Fruit fly (Drosophila melanogaster) whole organism, embryonic: Measurements from ENCODE around the gene Cht5.
A peak's percentile ranks its signal among the peaks of the same experiment; 100 is the strongest.

Source experiments
- Ada2b ChIP-seq: fragments of 200-800 bp; sonication (Bioruptor generic); IDR thresholded peaks from 2 replicates; pipeline ENCODE4 v1.3.6; 2022; ENCODE audit warnings: missing biosample characterization, missing genetic modification characterization
- Atf6 ChIP-seq: fragments of 200-800 bp; sonication (Bioruptor generic); IDR thresholded peaks from 2 replicates; pipeline ENCODE4 v1.3.6; 2022; ENCODE audit warnings: missing biosample characterization, missing genetic modification characterization
- C15 ChIP-seq: fragments of 200-800 bp; sonication (Bioruptor generic); IDR thresholded peaks from 3 replicates; pipeline ENCODE4 v1.3.6; 2022; ENCODE audit warnings: missing biosample characterization, missing genetic modification characterization
- CG11560 ChIP-seq: fragments of 200-800 bp; sonication (Bioruptor generic); IDR thresholded peaks from 3 replicates; pipeline ENCODE4 v1.3.6; 2022; ENCODE audit warnings: missing biosample characterization, missing genetic modification characterization
- CG13296 ChIP-seq: fragments of 200-800 bp; sonication (Bioruptor generic); optimal IDR thresholded peaks from 3 replicates; lab custom pipeline; 2018; ENCODE audit warnings: missing biosample characterization, mild to moderate bottlenecking, missing genetic modification characterization
- CG13624 ChIP-seq: fragments of 200-800 bp; sonication (Bioruptor generic); optimal IDR thresholded peaks from 2 replicates; lab custom pipeline; 2016; ENCODE audit warnings: missing biosample characterization, missing genetic modification characterization
- CG16779 ChIP-seq: fragments of 200-800 bp; sonication (Bioruptor generic); IDR thresholded peaks from 2 replicates; pipeline ENCODE4 v1.3.6; 2022; ENCODE audit warnings: missing biosample characterization, missing genetic modification characterization
- CG17328 ChIP-seq: fragments of 200-800 bp; sonication (Bioruptor generic); IDR thresholded peaks from 2 replicates; pipeline ENCODE4 v1.3.6; 2022; ENCODE audit warnings: missing biosample characterization, missing genetic modification characterization
- CG2116 ChIP-seq: fragments of 200-800 bp; sonication (Bioruptor generic); optimal IDR thresholded peaks from 3 replicates; lab custom pipeline; 2018; ENCODE audit warnings: missing biosample characterization, mild to moderate bottlenecking, missing genetic modification characterization
- CG2875 ChIP-seq: fragments of 200-800 bp; sonication (Bioruptor generic); optimal IDR thresholded peaks from 2 replicates; lab custom pipeline; 2017; ENCODE audit warnings: missing biosample characterization, mild to moderate bottlenecking, missing genetic modification characterization, missing genetic modification reagents
- CG31224 ChIP-seq: fragments of 200-800 bp; sonication (Bioruptor generic); IDR thresholded peaks from 2 replicates; pipeline ENCODE4 v1.3.6; 2022; ENCODE audit warnings: missing biosample characterization, missing genetic modification characterization
- CG3163 ChIP-seq: fragments of 200-800 bp; sonication (Bioruptor generic); optimal IDR thresholded peaks from 3 replicates; lab custom pipeline; 2016; ENCODE audit warnings: missing biosample characterization, missing genetic modification characterization
- CG32532 ChIP-seq: fragments of 200-800 bp; sonication (Bioruptor generic); IDR thresholded peaks from 2 replicates; pipeline ENCODE4 v1.3.6; 2022; ENCODE audit warnings: missing biosample characterization, missing genetic modification characterization
- CG34224 ChIP-seq: fragments of 200-800 bp; sonication (Bioruptor generic); IDR thresholded peaks from 3 replicates; pipeline ENCODE4 v1.3.6; 2022; ENCODE audit warnings: missing biosample characterization, missing genetic modification characterization; ENCODE audit not compliant: partially characterized antibody
- CG4282 ChIP-seq: fragments of 200-800 bp; sonication (Bioruptor generic); optimal IDR thresholded peaks from 2 replicates; lab custom pipeline; 2016; ENCODE audit warnings: missing biosample characterization, missing genetic modification characterization
- CG6254 ChIP-seq: fragments of 200-800 bp; sonication (Bioruptor generic); optimal IDR thresholded peaks from 3 replicates; lab custom pipeline; 2017; ENCODE audit warnings: mild to moderate bottlenecking, missing biosample characterization, missing genetic modification reagents, missing genetic modification characterization
- CG7372 ChIP-seq: fragments of 200-800 bp; sonication (Bioruptor generic); IDR thresholded peaks from 2 replicates; pipeline ENCODE4 v1.3.6; 2022; ENCODE audit warnings: missing biosample characterization, missing genetic modification characterization
- CG7556 ChIP-seq: fragments of 200-800 bp; sonication (Bioruptor generic); optimal IDR thresholded peaks from 2 replicates; lab custom pipeline; 2017; ENCODE audit warnings: missing biosample characterization, mild to moderate bottlenecking, missing genetic modification characterization
- CG7963 ChIP-seq: fragments of 200-800 bp; sonication (Bioruptor generic); IDR thresholded peaks from 3 replicates; pipeline ENCODE4 v1.3.6; 2022; ENCODE audit warnings: missing biosample characterization, missing genetic modification characterization; ENCODE audit not compliant: partially characterized antibody
- D19A ChIP-seq: fragments of 200-800 bp; optimal IDR thresholded peaks from 3 replicates; lab custom pipeline; 2019; ENCODE audit warnings: missing biosample characterization, mild to moderate bottlenecking, missing genetic modification characterization, moderate library complexity
- Dll ChIP-seq: fragments of 200-800 bp; sonication (Bioruptor generic); IDR thresholded peaks from 4 replicates; pipeline ENCODE4 v1.3.6; 2022; ENCODE audit warnings: missing biosample characterization, missing genetic modification characterization; ENCODE audit not compliant: partially characterized antibody
- Eip74EF ChIP-seq, 2 experiments: fragments of 200-800 bp in 1 of 2; fragments of >200 bp in 1 of 2; sonication (Bioruptor generic) in 1 of 2; optimal IDR thresholded peaks; 2 replicates each; lab custom pipeline; 2017 to 2019; ENCODE audit warnings: missing biosample characterization in 2 of 2, missing genetic modification characterization in 2 of 2, mild to moderate bottlenecking in 1 of 2, moderate library complexity in 1 of 2
- Fer1 ChIP-seq: fragments of 200-800 bp; sonication (Bioruptor generic); optimal IDR thresholded peaks from 2 replicates; lab custom pipeline; 2017; ENCODE audit warnings: missing biosample characterization, mild to moderate bottlenecking, missing genetic modification characterization
- HLHmδ ChIP-seq: fragments of 200-800 bp; sonication (Bioruptor generic); optimal IDR thresholded peaks from 2 replicates; lab custom pipeline; 2018; ENCODE audit warnings: missing biosample characterization, mild to moderate bottlenecking, missing genetic modification characterization, moderate library complexity
- Hr78 ChIP-seq, 2 experiments: fragments of 200-800 bp in 1 of 2; fragments of >200 bp in 1 of 2; sonication (Bioruptor generic) in 1 of 2; optimal IDR thresholded peaks; 2 replicates each; lab custom pipeline; 2017 to 2019; ENCODE audit warnings: missing biosample characterization in 2 of 2, missing genetic modification characterization in 2 of 2, mild to moderate bottlenecking in 1 of 2, moderate library complexity in 1 of 2
- NC2α ChIP-seq: fragments of 200-800 bp; sonication (Bioruptor generic); optimal IDR thresholded peaks from 2 replicates; lab custom pipeline; 2016; ENCODE audit warnings: missing biosample characterization, missing genetic modification characterization
- Opbp ChIP-seq: fragments of 200-800 bp; sonication (Bioruptor generic); IDR thresholded peaks from 3 replicates; pipeline ENCODE4 v1.3.6; 2022; ENCODE audit warnings: missing biosample characterization, missing genetic modification characterization; ENCODE audit not compliant: partially characterized antibody
- Pdp1 ChIP-seq, 2 experiments: fragments of 200-800 bp; sonication (Bioruptor generic); optimal IDR thresholded peaks; 3 replicates each; lab custom pipeline; 2016; ENCODE audit warnings: missing biosample characterization in 2 of 2, missing genetic modification characterization in 2 of 2, mild to moderate bottlenecking in 1 of 2, moderate library complexity in 1 of 2
- Side ChIP-seq: fragments of 200-800 bp; sonication (Bioruptor generic); optimal IDR thresholded peaks from 2 replicates; lab custom pipeline; 2016; ENCODE audit warnings: missing biosample characterization, missing genetic modification characterization
- Stat92E ChIP-seq, 3 experiments: fragments of >200 bp in 2 of 3; fragments of 200-800 bp in 1 of 3; sonication (Bioruptor generic) in 1 of 3; optimal IDR thresholded peaks; 2 replicates each; lab custom pipeline; 2017 to 2019; ENCODE audit warnings: missing biosample characterization in 3 of 3, missing genetic modification characterization in 3 of 3, mild to moderate bottlenecking in 1 of 3, moderate library complexity in 1 of 3
- Trl ChIP-seq, 3 experiments: fragments of >200 bp in 2 of 3; fragments of 200-800 bp in 1 of 3; sonication (Bioruptor generic) in 1 of 3; optimal IDR thresholded peaks; 2 replicates in 1 of 3; 3 replicates in 2 of 3; lab custom pipeline; 2016 to 2017; ENCODE audit warnings: missing biosample characterization in 1 of 3, missing genetic modification characterization in 1 of 3
- Xrp1 ChIP-seq: fragments of 200-800 bp; sonication (Bioruptor generic); IDR thresholded peaks from 2 replicates; pipeline ENCODE4 v1.3.6; 2022; ENCODE audit warnings: missing biosample characterization, missing genetic modification characterization
- bbx ChIP-seq: fragments of 200-800 bp; sonication (Bioruptor generic); IDR thresholded peaks from 2 replicates; pipeline ENCODE4 v1.3.6; 2022; ENCODE audit warnings: missing biosample characterization, missing genetic modification characterization; ENCODE audit not compliant: partially characterized antibody
- cg ChIP-seq: fragments of 200-800 bp; sonication (Bioruptor generic); optimal IDR thresholded peaks from 3 replicates; lab custom pipeline; 2019; ENCODE audit warnings: missing biosample characterization, mild to moderate bottlenecking, missing genetic modification characterization, moderate library complexity
- chinmo ChIP-seq: fragments of 200-800 bp; sonication (Bioruptor generic); IDR thresholded peaks from 4 replicates; pipeline ENCODE4 v1.3.6; 2022; ENCODE audit warnings: missing biosample characterization, missing genetic modification characterization; ENCODE audit not compliant: partially characterized antibody
- ftz-f1 ChIP-seq: fragments of 200-800 bp; sonication (Bioruptor generic); optimal IDR thresholded peaks from 2 replicates; lab custom pipeline; 2016; ENCODE audit warnings: missing biosample characterization, missing genetic modification characterization
- gce ChIP-seq: fragments of 200-800 bp; sonication (Bioruptor generic); IDR thresholded peaks from 3 replicates; pipeline ENCODE4 v1.3.6; 2022; ENCODE audit warnings: missing biosample characterization, missing genetic modification characterization
- gro ChIP-seq: fragments of 200-800 bp; sonication (Bioruptor generic); optimal IDR thresholded peaks from 2 replicates; lab custom pipeline; 2016; ENCODE audit warnings: missing biosample characterization, missing genetic modification characterization
- jing ChIP-seq: fragments of 200-800 bp; sonication (Bioruptor generic); optimal IDR thresholded peaks from 2 replicates; lab custom pipeline; 2018; ENCODE audit warnings: missing biosample characterization, mild to moderate bottlenecking, missing genetic modification characterization
- knrl ChIP-seq: fragments of 200-800 bp; sonication (Bioruptor generic); IDR thresholded peaks from 3 replicates; pipeline ENCODE4 v1.3.6; 2022; ENCODE audit warnings: missing biosample characterization, missing genetic modification characterization; ENCODE audit not compliant: partially characterized antibody
- pita ChIP-seq: fragments of 200-800 bp; sonication (Bioruptor generic); optimal IDR thresholded peaks from 2 replicates; lab custom pipeline; 2017; ENCODE audit warnings: missing biosample characterization, mild to moderate bottlenecking, missing genetic modification characterization
- run ChIP-seq: fragments of 200-800 bp; sonication (Bioruptor generic); optimal IDR thresholded peaks from 3 replicates; lab custom pipeline; 2018; ENCODE audit warnings: missing biosample characterization, mild to moderate bottlenecking, missing genetic modification characterization
- sd ChIP-seq: fragments of 200-800 bp; sonication (Bioruptor generic); optimal IDR thresholded peaks from 3 replicates; lab custom pipeline; 2018; ENCODE audit warnings: missing biosample characterization, mild to moderate bottlenecking, missing genetic modification characterization, moderate library complexity
- sna ChIP-seq: fragments of 200-800 bp; sonication (Bioruptor generic); IDR thresholded peaks from 2 replicates; pipeline ENCODE4 v1.3.6; 2022; ENCODE audit warnings: missing biosample characterization, missing genetic modification characterization; ENCODE audit not compliant: partially characterized antibody
- so ChIP-seq: fragments of 200-800 bp; sonication (Bioruptor generic); IDR thresholded peaks from 3 replicates; pipeline ENCODE4 v1.3.6; 2022; ENCODE audit warnings: missing biosample characterization, missing genetic modification characterization
- z ChIP-seq: fragments of 200-800 bp; sonication (Bioruptor generic); IDR thresholded peaks from 3 replicates; pipeline ENCODE4 v1.3.6; 2022; ENCODE audit warnings: missing biosample characterization, missing genetic modification characterization
- zen2 ChIP-seq: fragments of 200-800 bp; sonication (Bioruptor generic); IDR thresholded peaks from 3 replicates; pipeline ENCODE4 v1.3.6; 2022; ENCODE audit warnings: missing biosample characterization, missing genetic modification characterization; ENCODE audit not compliant: partially characterized antibody
- zfh1 ChIP-seq: fragments of 200-800 bp; sonication (Bioruptor generic); IDR thresholded peaks from 3 replicates; pipeline ENCODE4 v1.3.6; 2022; ENCODE audit warnings: missing biosample characterization, missing genetic modification characterization

Cht5 gene

DNA sequence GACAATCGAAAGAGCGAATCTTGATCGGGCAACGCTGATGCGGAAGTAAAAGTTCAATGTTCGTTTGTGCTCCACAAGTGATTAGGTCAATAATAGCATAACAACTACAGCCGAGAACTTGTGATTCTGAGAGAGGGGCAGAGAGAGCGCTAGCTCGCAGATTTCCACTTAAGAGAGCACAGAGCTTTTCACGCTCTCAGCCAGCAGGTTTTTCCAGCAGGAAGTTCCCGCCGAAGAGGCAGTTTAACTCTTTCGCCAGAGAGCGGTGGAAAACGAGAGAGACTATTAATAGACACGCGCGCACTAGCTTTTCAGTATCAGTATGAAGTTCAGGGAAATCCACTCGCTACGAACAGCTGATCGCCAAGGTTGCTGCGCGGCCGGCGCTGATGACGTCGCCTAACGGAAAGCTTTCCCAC is 47.7 kb downstream of the Cht5 start:
- TF ChIP-seq Stat92E (GFP tag; optimal IDR thresholded peaks at IDR 0.05; lab: Kevin White, UChicago) (no peak), CG13624 (GFP tag; lab: Kevin White, UChicago) (no peak), jing (GFP tag; lab: Kevin White, UChicago) (no peak), Side (no peak), CG4282 (GFP tag; lab: Kevin White, UChicago) (no peak), z (GFP tag; lab: Robert Waterston, UW) (peak; percentile 78; the same call in 2 of the 3 replicates), NC2α (no peak), Atf6 (0 out of 2 replicates have a peak, but pooled peaks have one; percentile 9), CG16779 (GFP tag; lab: Robert Waterston, UW) (no peak), CG32532 (peak; percentile 42; the same call in 1 of the 2 replicates), Hr78 (GFP tag; optimal IDR thresholded peaks at IDR 0.05; lab: Kevin White, UChicago) (peak in 1 of 2 experiments; percentile 82), gce (GFP tag; lab: Robert Waterston, UW) (peak; percentile 25; the same call in 1 of the 3 replicates), chinmo (GFP tag; lab: Robert Waterston, UW) (peak; percentile 79; the same call in 2 of the 4 replicates), so (GFP tag; lab: Robert Waterston, UW) (peak; percentile 21; the same call in 1 of the 3 replicates), gro (GFP tag; lab: Kevin White, UChicago) (peak; percentile 11), CG6254 (GFP tag; lab: Kevin White, UChicago) (no peak), bbx (GFP tag; lab: Robert Waterston, UW) (no peak), CG11560 (tag; lab: Robert Waterston, UW) (no peak), sd (tag; lab: Kevin White, UChicago) (no peak), CG34224 (GFP tag; lab: Robert Waterston, UW) (peak; percentile 40; the same call in 2 of the 3 replicates), Dll (GFP tag; lab: Robert Waterston, UW) (peak; percentile 48; the same call in 1 of the 4 replicates), ftz-f1 (peak; percentile 57), zen2 (peak; percentile 56; the same call in 2 of the 3 replicates), HLHmδ (peak; percentile 21), Eip74EF (GFP tag; optimal IDR thresholded peaks at IDR 0.05; lab: Kevin White, UChicago) (peak in 1 of 2 experiments; percentile 33), knrl (GFP tag; lab: Robert Waterston, UW) (no peak), CG3163 (GFP tag; lab: Kevin White, UChicago) (peak; percentile 90), CG7556 (GFP tag; lab: Kevin White, UChicago) (no peak), CG31224 (GFP tag; lab: Robert Waterston, UW) (no peak), CG13296 (GFP tag; lab: Kevin White, UChicago) (no peak), CG7372 (no peak), Xrp1 (GFP tag; lab: Robert Waterston, UW) (peak; percentile 23; the same call in 1 of the 2 replicates), Opbp (GFP tag; lab: Robert Waterston, UW) (no peak), Ada2b (no peak), CG17328 (GFP tag; lab: Robert Waterston, UW) (0 out of 2 replicates have a peak, but pooled peaks have one; percentile 20), CG2116 (GFP tag; lab: Kevin White, UChicago) (no peak), zfh1 (GFP tag; lab: Robert Waterston, UW) (0 out of 3 replicates have a peak, but pooled peaks have one; percentile 29), C15 (GFP tag; lab: Robert Waterston, UW) (peak; percentile 41; the same call in 1 of the 3 replicates), CG2875 (GFP tag; lab: Kevin White, UChicago) (no peak), Trl (optimal IDR thresholded peaks at IDR 0.05; lab: Kevin White, UChicago) (peak; percentile 91 to 94), Trl (GFP tag; optimal IDR thresholded peaks at IDR 0.05; lab: Kevin White, UChicago) (no peak), Pdp1 (GFP tag; optimal IDR thresholded peaks at IDR 0.05; lab: Kevin White, UChicago) (peak in 1 of 2 experiments; percentile 56), D19A (tag; lab: Kevin White, UChicago) (no peak), run (tag; lab: Kevin White, UChicago) (no peak), CG7963 (GFP tag; lab: Robert Waterston, UW) (no peak), pita (GFP tag; lab: Kevin White, UChicago) (no peak), sna (GFP tag; lab: Robert Waterston, UW) (peak; percentile 56), cg (peak; percentile 16), Fer1 (GFP tag; lab: Kevin White, UChicago) (no peak)
